Worm (Caenorhabditis elegans) whole organism, young adult: ENCODE results near the gene M163.5.
A peak's percentile ranks its signal among the peaks of the same experiment; 100 is the strongest.

Source experiments
- C06A6.2 ChIP-seq: fragments of 200-800 bp; sonication (Bioruptor generic); conservative IDR thresholded peaks from 2 replicates; pipeline ENCODE4 v1.3.6; 2022; ENCODE audit warnings: missing genetic modification characterization, missing compliant biosample characterization
- D2030.7 ChIP-seq: fragments of 200-800 bp; sonication (Bioruptor generic); IDR thresholded peaks from 2 replicates; pipeline ENCODE4 v1.3.6; 2022; ENCODE audit warnings: missing genetic modification reagents, missing genetic modification characterization, missing compliant biosample characterization
- F22D6.2 ChIP-seq: sonication (generic microtip); optimal IDR thresholded peaks from 2 replicates; lab custom pipeline; 2016; ENCODE audit warnings: mild to moderate bottlenecking, missing genetic modification characterization, missing compliant biosample characterization
- F33H1.4 ChIP-seq: fragments of 200-800 bp; sonication (Bioruptor generic); IDR thresholded peaks from 2 replicates; pipeline ENCODE4 v1.3.6; 2022; ENCODE audit warnings: missing genetic modification reagents, missing genetic modification characterization, missing compliant biosample characterization
- F55B11.4 ChIP-seq: sonication (generic microtip); optimal IDR thresholded peaks from 2 replicates; lab custom pipeline; 2016; ENCODE audit warnings: missing compliant biosample characterization, missing genetic modification characterization, borderline replicate concordance; ENCODE audit not compliant: insufficient read depth
- K11D2.4 ChIP-seq: fragments of 200-800 bp; sonication (Bioruptor generic); IDR thresholded peaks from 2 replicates; pipeline ENCODE4 v1.3.6; 2022; ENCODE audit warnings: missing genetic modification reagents, missing genetic modification characterization, missing compliant biosample characterization
- Y53G8AR.9 ChIP-seq: fragments of 200-800 bp; sonication (Bioruptor generic); conservative IDR thresholded peaks from 2 replicates; pipeline ENCODE4 v1.3.6; 2022; ENCODE audit warnings: missing genetic modification reagents, missing genetic modification characterization, missing compliant biosample characterization
- Y56A3A.18 ChIP-seq: fragments of 200-800 bp; sonication (Bioruptor generic); IDR thresholded peaks from 2 replicates; pipeline ENCODE4 v1.3.6; 2022; ENCODE audit warnings: missing genetic modification reagents, missing genetic modification characterization, missing compliant biosample characterization
- Y95B8A.8 ChIP-seq: fragments of 200-800 bp; sonication (Bioruptor generic); IDR thresholded peaks from 2 replicates; pipeline ENCODE4 v1.3.6; 2022; ENCODE audit warnings: missing genetic modification reagents, missing genetic modification characterization, missing compliant biosample characterization
- ZK185.1 ChIP-seq: sonication (generic microtip); optimal IDR thresholded peaks from 2 replicates; lab custom pipeline; 2016; ENCODE audit warnings: mild to moderate bottlenecking, missing genetic modification characterization, missing compliant biosample characterization; ENCODE audit not compliant: poor library complexity, severe bottlenecking
- aptf-2 ChIP-seq: fragments of 200-800 bp; sonication (Bioruptor generic); conservative IDR thresholded peaks from 2 replicates; pipeline ENCODE4 v1.3.6; 2022; ENCODE audit warnings: missing genetic modification reagents, missing genetic modification characterization, missing compliant biosample characterization
- attf-6 ChIP-seq: fragments of 200-800 bp; sonication (Bioruptor generic); IDR thresholded peaks from 2 replicates; pipeline ENCODE4 v1.3.6; 2022; ENCODE audit warnings: missing genetic modification reagents, missing genetic modification characterization, missing compliant biosample characterization
- ccch-3 ChIP-seq: fragments of 200-800 bp; sonication (Bioruptor generic); optimal IDR thresholded peaks from 2 replicates; lab custom pipeline; 2018; ENCODE audit warnings: mild to moderate bottlenecking, missing genetic modification characterization, missing compliant biosample characterization
- cebp-1 ChIP-seq, 2 experiments: fragments of 200-800 bp in 1 of 2; sonication (Bioruptor generic) in 1 of 2; sonication (generic microtip) in 1 of 2; IDR thresholded peaks in 1 of 2; optimal IDR thresholded peaks in 1 of 2; 2 replicates each; pipeline versions ENCODE4 v1.3.6 to Lab custom; 2017 to 2022; ENCODE audit warnings: missing compliant biosample characterization in 2 of 2, missing genetic modification characterization in 2 of 2, mild to moderate bottlenecking in 1 of 2, missing genetic modification reagents in 1 of 2, moderate library complexity in 1 of 2
- ceh-100 ChIP-seq: fragments of 200-800 bp; sonication (Bioruptor generic); IDR thresholded peaks from 2 replicates; pipeline ENCODE4 v1.3.6; 2022; ENCODE audit warnings: missing genetic modification reagents, missing genetic modification characterization, missing compliant biosample characterization
- ceh-40 ChIP-seq: fragments of 200-800 bp; sonication (Bioruptor generic); IDR thresholded peaks from 2 replicates; pipeline ENCODE4 v1.3.6; 2022; ENCODE audit warnings: missing genetic modification characterization, missing compliant biosample characterization
- chd-7 ChIP-seq: sonication (generic microtip); optimal IDR thresholded peaks from 2 replicates; lab custom pipeline; 2016; ENCODE audit warnings: mild to moderate bottlenecking, missing genetic modification characterization, moderate library complexity, missing compliant biosample characterization
- dox-1 ChIP-seq: fragments of 200-800 bp; sonication (Bioruptor generic); IDR thresholded peaks from 2 replicates; pipeline ENCODE4 v1.3.6; 2022; ENCODE audit warnings: missing genetic modification reagents, missing genetic modification characterization, missing compliant biosample characterization
- dpl-1 ChIP-seq: fragments of 150-350 bp; optimal IDR thresholded peaks from 2 replicates; lab custom pipeline; 2014; ENCODE audit warnings: missing biosample characterization, missing genetic modification reagents, missing genetic modification characterization
- efl-1 ChIP-seq: fragments of 150-350 bp; optimal IDR thresholded peaks from 2 replicates; lab custom pipeline; 2014; ENCODE audit warnings: missing biosample characterization, missing genetic modification reagents, missing genetic modification characterization
- egl-18 ChIP-seq: fragments of 200-800 bp; sonication (Bioruptor generic); IDR thresholded peaks from 2 replicates; pipeline ENCODE4 v1.3.6; 2022; ENCODE audit warnings: missing genetic modification reagents, missing genetic modification characterization, missing compliant biosample characterization
- ets-4 ChIP-seq: fragments of 200-800 bp; sonication (Bioruptor generic); optimal IDR thresholded peaks from 2 replicates; lab custom pipeline; 2018; ENCODE audit warnings: mild to moderate bottlenecking, missing genetic modification characterization, missing compliant biosample characterization
- hlh-26 ChIP-seq: fragments of 200-800 bp; sonication (Bioruptor generic); conservative IDR thresholded peaks from 2 replicates; pipeline ENCODE4 v1.3.6; 2022; ENCODE audit warnings: missing genetic modification reagents, missing genetic modification characterization, missing compliant biosample characterization
- hmg-20 ChIP-seq: fragments of 200-800 bp; sonication (Bioruptor generic); IDR thresholded peaks from 2 replicates; pipeline ENCODE4 v1.3.6; 2022; ENCODE audit warnings: missing genetic modification reagents, missing genetic modification characterization, missing compliant biosample characterization
- hrde-1 ChIP-seq: sonication (generic microtip); optimal IDR thresholded peaks from 2 replicates; lab custom pipeline; 2016; ENCODE audit warnings: missing genetic modification characterization, mild to moderate bottlenecking, missing compliant biosample characterization, moderate library complexity, missing genotype, missing genetic modification reagents, borderline replicate concordance
- lin-35 ChIP-seq, 3 experiments: fragments of 150-350 bp in 2 of 3; sonication (generic microtip) in 1 of 3; optimal IDR thresholded peaks; 2 replicates each; lab custom pipeline; 2014 to 2018; ENCODE audit warnings: missing biosample characterization in 3 of 3, missing genetic modification characterization in 3 of 3, missing genetic modification reagents in 3 of 3
- lin-40 ChIP-seq: sonication (generic microtip); optimal IDR thresholded peaks from 2 replicates; lab custom pipeline; 2016; ENCODE audit warnings: missing genetic modification characterization, mild to moderate bottlenecking, missing compliant biosample characterization, missing genotype, missing genetic modification reagents
- lin-54 ChIP-seq: fragments of 200-800 bp; sonication (Bioruptor generic); optimal IDR thresholded peaks from 2 replicates; lab custom pipeline; 2018; ENCODE audit warnings: mild to moderate bottlenecking, missing genetic modification characterization, missing compliant biosample characterization
- madf-10 ChIP-seq: sonication (generic microtip); optimal IDR thresholded peaks from 2 replicates; lab custom pipeline; 2016; ENCODE audit warnings: mild to moderate bottlenecking, missing genetic modification characterization, missing compliant biosample characterization
- madf-3 ChIP-seq: fragments of 200-800 bp; sonication (Bioruptor generic); IDR thresholded peaks from 2 replicates; pipeline ENCODE4 v1.3.6; 2022; ENCODE audit warnings: missing genetic modification reagents, missing genetic modification characterization, missing compliant biosample characterization
- madf-8 ChIP-seq: fragments of 200-800 bp; sonication (Bioruptor generic); conservative IDR thresholded peaks from 2 replicates; pipeline ENCODE4 v1.3.6; 2022; ENCODE audit warnings: missing genetic modification reagents, missing genetic modification characterization, missing compliant biosample characterization
- mel-28 ChIP-seq: sonication (generic microtip); optimal IDR thresholded peaks from 2 replicates; lab custom pipeline; 2016; ENCODE audit warnings: borderline replicate concordance, mild to moderate bottlenecking, missing genetic modification characterization, missing compliant biosample characterization
- nfya-1 ChIP-seq: sonication (generic microtip); optimal IDR thresholded peaks from 2 replicates; lab custom pipeline; 2017; ENCODE audit warnings: antibody characterized with exemption, missing compliant biosample characterization, missing genetic modification characterization, borderline replicate concordance; ENCODE audit not compliant: insufficient read depth
- nfyb-1 ChIP-seq: fragments of 200-800 bp; sonication (Bioruptor generic); IDR thresholded peaks from 2 replicates; pipeline ENCODE4 v1.3.6; 2022; ENCODE audit warnings: missing genetic modification reagents, missing genetic modification characterization, missing compliant biosample characterization
- nhr-120 ChIP-seq: fragments of 200-800 bp; sonication (Bioruptor generic); IDR thresholded peaks from 2 replicates; pipeline ENCODE4 v1.3.6; 2022; ENCODE audit warnings: missing genetic modification characterization, missing compliant biosample characterization
- nhr-179 ChIP-seq: sonication (generic microtip); optimal IDR thresholded peaks from 2 replicates; lab custom pipeline; 2016; ENCODE audit warnings: mild to moderate bottlenecking, missing genetic modification characterization, missing compliant biosample characterization
- nhr-90 ChIP-seq: sonication (generic microtip); optimal IDR thresholded peaks from 2 replicates; lab custom pipeline; 2016; ENCODE audit warnings: missing genotype, mild to moderate bottlenecking, missing genetic modification characterization, missing compliant biosample characterization
- rcor-1 ChIP-seq: fragments of 200-800 bp; sonication (Bioruptor generic); IDR thresholded peaks from 2 replicates; pipeline ENCODE4 v1.3.6; 2022; ENCODE audit warnings: missing genetic modification reagents, missing genetic modification characterization, missing compliant biosample characterization
- sea-2 ChIP-seq: fragments of 200-800 bp; sonication (Bioruptor generic); IDR thresholded peaks from 2 replicates; pipeline ENCODE4 v1.3.6; 2022; ENCODE audit warnings: missing genetic modification characterization, missing compliant biosample characterization
- snpc-1.1 ChIP-seq: sonication (generic microtip); optimal IDR thresholded peaks from 2 replicates; lab custom pipeline; 2017; ENCODE audit warnings: missing genetic modification characterization, mild to moderate bottlenecking, missing compliant biosample characterization, antibody characterized with exemption, moderate library complexity, missing genotype, missing genetic modification reagents; ENCODE audit not compliant: insufficient read depth
- snpc-1.3 ChIP-seq: sonication (generic microtip); optimal IDR thresholded peaks from 2 replicates; lab custom pipeline; 2017; ENCODE audit warnings: missing genetic modification characterization, mild to moderate bottlenecking, missing compliant biosample characterization, antibody characterized with exemption, moderate library complexity, missing genotype, missing genetic modification reagents; ENCODE audit not compliant: insufficient read depth
- somi-1 ChIP-seq: fragments of 200-800 bp; sonication (Bioruptor generic); optimal IDR thresholded peaks from 2 replicates; lab custom pipeline; 2018; ENCODE audit warnings: mild to moderate bottlenecking, missing genetic modification characterization, missing compliant biosample characterization
- ztf-25 ChIP-seq: fragments of 200-800 bp; sonication (Bioruptor generic); IDR thresholded peaks from 2 replicates; pipeline ENCODE4 v1.3.6; 2022; ENCODE audit warnings: missing genetic modification reagents, missing genetic modification characterization, missing compliant biosample characterization
- ztf-26 ChIP-seq: sonication (generic microtip); optimal IDR thresholded peaks from 2 replicates; lab custom pipeline; 2017; ENCODE audit warnings: missing genetic modification characterization, missing compliant biosample characterization
- ztf-28 ChIP-seq: fragments of 200-800 bp; sonication (Bioruptor generic); IDR thresholded peaks from 2 replicates; pipeline ENCODE4 v1.3.6; 2022; ENCODE audit warnings: missing genetic modification reagents, missing genetic modification characterization, missing compliant biosample characterization
- ztf-6 ChIP-seq: fragments of 200-800 bp; sonication (Bioruptor generic); IDR thresholded peaks from 2 replicates; pipeline ENCODE4 v1.3.6; 2022; ENCODE audit warnings: missing genetic modification reagents, missing genetic modification characterization, missing compliant biosample characterization

The M163.5 gene

ce11 chrX:14476625-14477257, 2.9 kb downstream of the M163.5 start (continued):
- peak; percentile 53; the same call in 1 of the 2 replicates for TF ChIP-seq K11D2.4 (GFP tag; lab: Robert Waterston, UW)
- no peak for TF ChIP-seq F55B11.4 (tag; lab: Kevin White, UChicago)
- TF ChIP-seq ccch-3 (GFP tag; lab: Kevin White, UChicago), result no peak
- TF ChIP-seq hrde-1 (tag; lab: Kevin White, UChicago), result no peak
- no peak for TF ChIP-seq hlh-26
- 0 out of 2 replicates have a peak, but pooled peaks have one; percentile 10 for TF ChIP-seq C06A6.2
- no peak for TF ChIP-seq efl-1 (GFP tag; lab: Kevin White, UChicago)
- TF ChIP-seq ztf-28, result no peak
- TF ChIP-seq ceh-100, result no peak
- TF ChIP-seq nhr-179 (tag; lab: Kevin White, UChicago), result no peak
- no peak for TF ChIP-seq ztf-6 (GFP tag; lab: Robert Waterston, UW)
- peak; percentile 6 for TF ChIP-seq snpc-1.3 (tag; lab: Kevin White, UChicago)
- TF ChIP-seq ets-4 (GFP tag; lab: Kevin White, UChicago), result no peak
- TF ChIP-seq lin-40, result peak; percentile 81
- no peak for TF ChIP-seq somi-1
- 0 out of 2 replicates have a peak, but pooled peaks have one; percentile 71 for TF ChIP-seq nhr-120 (GFP tag; lab: Robert Waterston, UW)
- no peak for TF ChIP-seq egl-18 (GFP tag; lab: Robert Waterston, UW)
- TF ChIP-seq dpl-1, result no peak
- TF ChIP-seq ztf-26 (tag; lab: Kevin White, UChicago), result peak; percentile 49
- TF ChIP-seq mel-28 (tag; lab: Kevin White, UChicago), result no peak
- no peak for TF ChIP-seq madf-8 (GFP tag; lab: Robert Waterston, UW)
- TF ChIP-seq snpc-1.1 (tag; lab: Kevin White, UChicago), result no peak
- peak; percentile 79 for TF ChIP-seq ceh-40 (GFP tag; lab: Robert Waterston, UW)
- TF ChIP-seq dox-1, result no peak; the same call in 1 of the 2 replicates
- TF ChIP-seq D2030.7 (GFP tag; lab: Robert Waterston, UW), result no peak
- TF ChIP-seq lin-35 (GFP tag; optimal IDR thresholded peaks at IDR 0.05; lab: Kevin White, UChicago), result no peak
- 0 out of 2 replicates have a peak, but pooled peaks have one; percentile 56 for TF ChIP-seq madf-3 (GFP tag; lab: Robert Waterston, UW)
- TF ChIP-seq lin-54 (GFP tag; lab: Kevin White, UChicago), result no peak
- TF ChIP-seq rcor-1 (GFP tag; lab: Robert Waterston, UW), result 0 out of 2 replicates have a peak, but pooled peaks have one; percentile 15
- TF ChIP-seq attf-6, result no peak
- TF ChIP-seq aptf-2 (GFP tag; lab: Robert Waterston, UW), result no peak
- TF ChIP-seq Y56A3A.18 (GFP tag; lab: Robert Waterston, UW), result peak; percentile 60; the same call in 1 of the 2 replicates
- TF ChIP-seq Y53G8AR.9, result no peak
- TF ChIP-seq nfya-1 (tag; lab: Kevin White, UChicago), result no peak
- no peak for TF ChIP-seq ztf-25 (GFP tag; lab: Robert Waterston, UW)
- no peak for TF ChIP-seq sea-2 (GFP tag; lab: Robert Waterston, UW)
- 0 out of 2 replicates have a peak, but pooled peaks have one; percentile 17 for TF ChIP-seq hmg-20 (GFP tag; lab: Robert Waterston, UW)
- TF ChIP-seq nfyb-1, result peak; percentile 74
- peak; percentile 94 for TF ChIP-seq ZK185.1 (tag; lab: Kevin White, UChicago)
- peak; percentile 64 for TF ChIP-seq nhr-90 (tag; lab: Kevin White, UChicago)
- TF ChIP-seq F33H1.4 (GFP tag; lab: Robert Waterston, UW), result no peak
- TF ChIP-seq F22D6.2, result peak; percentile 59
- TF ChIP-seq cebp-1 (GFP tag; IDR thresholded peaks at IDR 0.05; lab: Robert Waterston, UW), result peak; percentile 99
- TF ChIP-seq cebp-1 (tag; optimal IDR thresholded peaks at IDR 0.05; lab: Kevin White, UChicago), result peak; percentile 100
- TF ChIP-seq Y95B8A.8, result no peak
- no peak for TF ChIP-seq madf-10 (tag; lab: Kevin White, UChicago)
- TF ChIP-seq chd-7 (tag; lab: Kevin White, UChicago), result peak; percentile 81
